Worm (Caenorhabditis elegans) whole organism, mixed stage, embryonic: ENCODE measurements around the gene srab-3.

Experiments
- bed-3 ChIP-seq: fragments of 200-800 bp; sonication (Bioruptor generic); optimal IDR thresholded peaks from 3 replicates; lab custom pipeline; 2018; ENCODE audit warnings: mild to moderate bottlenecking, missing genetic modification characterization, moderate library complexity, missing compliant biosample characterization
- blmp-1 ChIP-seq: fragments of 150-350 bp; optimal IDR thresholded peaks from 2 replicates; lab custom pipeline; 2014; ENCODE audit warnings: missing biosample characterization, missing genetic modification characterization
- ceh-43 ChIP-seq: fragments of 200-800 bp; sonication (Bioruptor generic); optimal IDR thresholded peaks from 2 replicates; lab custom pipeline; 2018; ENCODE audit warnings: mild to moderate bottlenecking, missing genetic modification characterization, moderate library complexity, missing compliant biosample characterization
- ces-1 ChIP-seq: fragments of 150-350 bp; optimal IDR thresholded peaks from 2 replicates; lab custom pipeline; 2014; ENCODE audit warnings: missing biosample characterization, missing genetic modification reagents, missing genetic modification characterization
- cnd-1 ChIP-seq: fragments of 200-800 bp; sonication (Bioruptor generic); optimal IDR thresholded peaks from 2 replicates; lab custom pipeline; 2018; ENCODE audit warnings: mild to moderate bottlenecking, missing genetic modification characterization, missing compliant biosample characterization
- drap-1 ChIP-seq: fragments of 200-800 bp; sonication (Bioruptor generic); optimal IDR thresholded peaks from 3 replicates; lab custom pipeline; 2018; ENCODE audit warnings: mild to moderate bottlenecking, missing genetic modification characterization, missing compliant biosample characterization
- elt-1 ChIP-seq: sonication (generic microtip); optimal IDR thresholded peaks from 2 replicates; lab custom pipeline; 2017; ENCODE audit warnings: missing genetic modification characterization, mild to moderate bottlenecking, missing compliant biosample characterization, antibody characterized with exemption, moderate library complexity, borderline replicate concordance; ENCODE audit not compliant: insufficient read depth
- flh-1 ChIP-seq: fragments of 200-800 bp; sonication (Bioruptor generic); optimal IDR thresholded peaks from 2 replicates; lab custom pipeline; 2018; ENCODE audit warnings: mild to moderate bottlenecking, missing genetic modification characterization, moderate library complexity, missing compliant biosample characterization
- ham-2 ChIP-seq: fragments of 200-800 bp; sonication (Bioruptor generic); optimal IDR thresholded peaks from 2 replicates; lab custom pipeline; 2018; ENCODE audit warnings: mild to moderate bottlenecking, missing genetic modification characterization, missing compliant biosample characterization
- hlh-1 ChIP-seq: fragments of 150-350 bp; optimal IDR thresholded peaks from 2 replicates; lab custom pipeline; 2014; ENCODE audit warnings: missing biosample characterization, missing genetic modification reagents, missing genetic modification characterization
- lin-13 ChIP-seq: fragments of 150-350 bp; optimal IDR thresholded peaks from 2 replicates; lab custom pipeline; 2014; ENCODE audit warnings: missing biosample characterization, missing genetic modification characterization
- lin-32 ChIP-seq: fragments of 200-800 bp; sonication (Bioruptor generic); optimal IDR thresholded peaks from 2 replicates; lab custom pipeline; 2018; ENCODE audit warnings: mild to moderate bottlenecking, missing genetic modification characterization, missing compliant biosample characterization
- lsy-2 ChIP-seq: fragments of 150-350 bp; optimal IDR thresholded peaks from 2 replicates; lab custom pipeline; 2014; ENCODE audit warnings: missing biosample characterization, missing genetic modification characterization
- mep-1 ChIP-seq: fragments of 150-350 bp; optimal IDR thresholded peaks from 2 replicates; lab custom pipeline; 2017; ENCODE audit warnings: missing biosample characterization, missing genetic modification reagents, missing genetic modification characterization, inconsistent platforms
- mls-2 ChIP-seq: sonication (generic microtip); optimal IDR thresholded peaks from 2 replicates; lab custom pipeline; 2016; ENCODE audit warnings: mild to moderate bottlenecking, missing genetic modification characterization, moderate library complexity, missing compliant biosample characterization
- nhr-12 ChIP-seq: fragments of 150-350 bp; optimal IDR thresholded peaks from 2 replicates; lab custom pipeline; 2014; ENCODE audit warnings: missing biosample characterization, missing genetic modification characterization
- nhr-237 ChIP-seq: fragments of 150-350 bp; optimal IDR thresholded peaks from 2 replicates; lab custom pipeline; 2014; ENCODE audit warnings: missing biosample characterization, missing genetic modification characterization
- nhr-28 ChIP-seq: fragments of 150-350 bp; optimal IDR thresholded peaks from 2 replicates; lab custom pipeline; 2014; ENCODE audit warnings: missing biosample characterization, missing genetic modification characterization
- nhr-76 ChIP-seq: sonication (generic microtip); optimal IDR thresholded peaks from 2 replicates; lab custom pipeline; 2017; ENCODE audit warnings: missing biosample characterization, missing genetic modification characterization
- pha-4 ChIP-seq: fragments of 150-350 bp; optimal IDR thresholded peaks from 2 replicates; lab custom pipeline; 2018; ENCODE audit warnings: missing biosample characterization, missing genetic modification reagents, missing genetic modification characterization
- sem-2 ChIP-seq: fragments of 200-800 bp; sonication (Bioruptor generic); optimal IDR thresholded peaks from 2 replicates; lab custom pipeline; 2018; ENCODE audit warnings: mild to moderate bottlenecking, missing genetic modification characterization, missing compliant biosample characterization
- snpc-4 ChIP-seq: fragments of 150-350 bp; optimal IDR thresholded peaks from 2 replicates; lab custom pipeline; 2014; ENCODE audit warnings: missing biosample characterization, missing genetic modification characterization
- sptf-1 ChIP-seq: sonication (generic microtip); optimal IDR thresholded peaks from 2 replicates; lab custom pipeline; 2017; ENCODE audit warnings: mild to moderate bottlenecking, missing genetic modification characterization, moderate library complexity, missing compliant biosample characterization
- tbx-8 ChIP-seq: fragments of 200-800 bp; sonication (Bioruptor generic); optimal IDR thresholded peaks from 2 replicates; lab custom pipeline; 2018; ENCODE audit warnings: mild to moderate bottlenecking, missing genetic modification characterization, moderate library complexity, missing compliant biosample characterization
- unc-120 ChIP-seq: sonication (generic microtip); optimal IDR thresholded peaks from 2 replicates; lab custom pipeline; 2017; ENCODE audit warnings: missing genetic modification characterization, missing compliant biosample characterization; ENCODE audit not compliant: poor library complexity, severe bottlenecking
- unc-39 ChIP-seq: fragments of 150-350 bp; optimal IDR thresholded peaks from 2 replicates; lab custom pipeline; 2014; ENCODE audit warnings: missing biosample characterization, missing genetic modification characterization
- unc-62 ChIP-seq: fragments of 150-350 bp; optimal IDR thresholded peaks from 2 replicates; lab custom pipeline; 2014; ENCODE audit warnings: missing biosample characterization, missing genetic modification reagents, missing genetic modification characterization
- zip-8 ChIP-seq: fragments of 150-350 bp; optimal IDR thresholded peaks from 2 replicates; lab custom pipeline; 2014; ENCODE audit warnings: missing biosample characterization, missing genetic modification characterization

Gene srab-3

DNA sequence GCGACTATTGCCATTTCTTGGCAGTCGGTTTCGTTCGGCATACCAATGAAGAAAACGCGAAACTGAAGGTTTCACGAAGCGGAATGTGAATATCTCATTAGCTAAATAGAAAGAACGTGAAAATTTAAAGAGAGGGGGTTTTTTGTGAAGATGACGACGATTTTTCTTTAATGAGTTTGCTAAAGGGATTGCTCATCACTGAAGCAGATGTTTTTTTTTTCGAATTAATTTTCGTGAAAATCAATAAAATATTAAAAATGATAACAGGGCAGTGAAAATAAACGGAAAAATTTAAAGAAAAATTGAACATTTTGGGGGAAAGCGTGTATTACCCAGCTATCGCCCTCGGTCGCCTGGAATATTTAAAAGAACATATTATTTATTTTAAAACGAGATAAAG lies at the start of gene srab-3:
Gene srab-3 (minus strand): TSS at position 101 of the 400 bp plus-strand sequence.
- TF ChIP-seq drap-1 (GFP tag; lab: Kevin White, UChicago) (no peak), mls-2 (tag; lab: Kevin White, UChicago) (no peak), lin-32 (GFP tag; lab: Kevin White, UChicago) (no peak), mep-1 (tag; lab: Kevin White, UChicago) (no peak), elt-1 (no peak)

DNA sequence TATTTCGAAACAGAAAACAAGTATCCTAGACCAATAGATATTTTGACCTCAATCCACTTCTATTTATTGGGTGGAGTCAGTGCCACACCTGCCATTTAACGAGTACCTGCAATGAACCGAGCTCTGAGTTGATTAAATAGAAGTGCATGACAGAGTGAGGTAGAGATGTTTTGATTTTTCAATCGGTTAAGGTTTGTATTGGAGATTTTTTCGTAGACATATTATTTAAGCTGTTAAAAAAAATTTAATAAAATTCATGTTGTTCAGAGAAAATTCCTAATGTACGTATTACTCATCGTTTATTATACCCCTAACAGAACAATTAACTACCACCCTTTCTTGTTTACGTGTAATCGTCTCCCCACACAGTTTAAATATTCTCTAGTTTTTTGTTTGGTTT lies 47.8 kb upstream of the srab-3 start, which contains the start of gene srx-38:
Gene srx-38 (minus strand): TSS at position 101 of the 400 bp plus-strand sequence.
- TF ChIP-seq mep-1 (tag; lab: Kevin White, UChicago) (no peak), flh-1 (no peak), elt-1 (no peak), unc-62 (GFP tag; lab: Kevin White, UChicago) (no peak), nhr-28 (tag; lab: Kevin White, UChicago) (no peak)
- TF ChIP-seq, all 35 proteins: peak for 0

DNA sequence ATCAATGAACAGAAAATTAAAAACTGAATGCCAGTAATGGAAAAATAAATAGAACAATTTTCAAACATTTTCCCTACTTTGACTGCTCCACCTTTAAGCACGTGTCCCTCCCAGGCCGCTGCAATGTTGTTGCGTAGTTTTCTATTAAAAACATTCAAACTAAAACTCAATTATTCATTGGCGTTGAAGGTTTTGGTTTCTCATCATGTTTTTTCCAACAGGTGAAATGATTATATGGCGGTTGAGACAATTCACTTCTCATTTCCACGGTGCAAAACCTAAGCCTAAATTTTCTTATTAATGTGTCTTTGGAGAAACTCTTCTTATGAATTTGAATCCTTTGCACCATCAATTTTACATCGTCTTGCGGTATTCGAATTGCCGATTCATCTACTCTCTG lies 43.2 kb upstream of the srab-3 start, which contains the start of gene srh-130:
Gene srh-130 (plus strand): TSS at position 301 of the 400 bp plus-strand sequence.
- TF ChIP-seq bed-3 (GFP tag; lab: Kevin White, UChicago) = no peak
- no peak for TF ChIP-seq snpc-4
- no peak for TF ChIP-seq nhr-76 (tag; lab: Kevin White, UChicago)
- TF ChIP-seq blmp-1 (tag; lab: Kevin White, UChicago) = no peak
- no peak for TF ChIP-seq sptf-1 (tag; lab: Kevin White, UChicago)
- no peak for TF ChIP-seq sem-2 (GFP tag; lab: Kevin White, UChicago)
- TF ChIP-seq drap-1 (GFP tag; lab: Kevin White, UChicago) = no peak
- TF ChIP-seq mls-2 (tag; lab: Kevin White, UChicago) = no peak
- TF ChIP-seq lin-13 (tag; lab: Kevin White, UChicago) = no peak
- no peak for TF ChIP-seq hlh-1
- no peak for TF ChIP-seq nhr-28 (tag; lab: Kevin White, UChicago)

DNA sequence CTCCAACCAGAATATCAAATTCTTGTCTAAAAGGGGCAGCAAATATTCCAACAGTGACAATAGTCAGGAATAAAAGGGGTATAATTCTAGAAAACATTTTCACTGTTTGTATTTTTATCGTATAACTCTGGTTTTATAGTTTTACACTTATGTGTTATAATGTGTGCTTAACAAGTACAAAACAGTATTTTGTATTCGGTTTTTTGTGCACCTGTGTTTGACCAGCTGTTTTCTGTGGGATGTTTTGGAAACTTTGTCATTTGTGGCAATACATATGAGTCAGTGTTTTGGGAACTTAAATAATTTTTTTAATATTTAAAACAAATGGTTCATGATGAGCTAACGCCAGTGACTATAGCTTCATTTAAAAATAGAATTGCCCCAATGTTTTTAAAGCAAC lies 38.7 kb upstream of the srab-3 start, which contains the start of gene F14F9.6:
Gene F14F9.6 (minus strand): TSS at position 101 of the 400 bp plus-strand sequence.
- TF ChIP-seq ceh-43 (GFP tag; lab: Kevin White, UChicago) (no peak), mls-2 (tag; lab: Kevin White, UChicago) (no peak), pha-4 (tag; lab: Kevin White, UChicago) (no peak), ces-1 (GFP tag; lab: Kevin White, UChicago) (no peak), lin-32 (GFP tag; lab: Kevin White, UChicago) (no peak)

DNA sequence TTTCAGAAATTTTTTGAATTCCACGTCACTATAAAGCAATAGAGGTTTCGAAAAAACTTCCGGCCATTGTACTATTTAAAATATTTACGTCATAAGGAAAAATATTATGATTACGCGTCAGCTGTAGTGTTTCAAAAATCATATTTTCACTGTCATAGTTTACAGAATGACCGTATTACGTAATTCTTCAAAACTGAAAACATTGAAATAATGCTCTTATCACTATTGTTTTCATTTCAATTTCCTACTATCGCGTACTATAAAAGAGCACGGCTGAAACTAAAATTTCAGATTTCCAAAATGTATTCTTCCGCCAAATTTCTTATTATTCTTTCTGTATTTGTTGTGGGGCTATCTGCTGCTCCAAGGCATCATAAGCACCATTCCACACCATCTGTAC lies 36.8 kb upstream of the srab-3 start, which contains the start of gene F14F9.2:
Gene F14F9.2 (plus strand): TSS at position 301 of the 400 bp plus-strand sequence.
- TF ChIP-seq lsy-2 (tag; lab: Kevin White, UChicago) (no peak), zip-8 (tag; lab: Kevin White, UChicago) (peak; percentile 73)

DNA sequence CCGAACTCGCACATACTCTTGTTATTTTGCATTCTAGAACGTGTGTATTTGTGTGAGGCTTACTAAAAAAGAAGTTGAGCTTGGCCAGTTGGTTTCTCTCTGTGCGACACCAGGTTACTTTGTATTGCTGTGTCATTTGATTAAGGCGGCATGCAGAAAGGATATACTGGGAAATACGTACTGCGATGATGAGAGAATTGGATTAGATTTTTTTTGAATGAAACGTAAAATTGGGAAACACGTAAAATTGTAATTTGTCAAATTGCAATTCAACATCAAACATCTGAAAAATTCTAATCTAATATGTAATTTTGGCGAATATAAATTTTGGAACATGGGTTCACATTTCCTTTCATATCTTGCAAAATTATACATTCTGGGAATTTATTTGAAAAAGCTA lies 36.1 kb upstream of the srab-3 start, which contains the start of gene srh-129:
Gene srh-129 (minus strand): TSS at position 101 of the 400 bp plus-strand sequence.
- TF ChIP-seq lsy-2 (tag; lab: Kevin White, UChicago) = no peak
- no peak for TF ChIP-seq mls-2 (tag; lab: Kevin White, UChicago)
- no peak for TF ChIP-seq blmp-1 (tag; lab: Kevin White, UChicago)
- TF ChIP-seq unc-39 (tag; lab: Kevin White, UChicago) = no peak
- TF ChIP-seq, all 35 proteins: peak for 0

DNA sequence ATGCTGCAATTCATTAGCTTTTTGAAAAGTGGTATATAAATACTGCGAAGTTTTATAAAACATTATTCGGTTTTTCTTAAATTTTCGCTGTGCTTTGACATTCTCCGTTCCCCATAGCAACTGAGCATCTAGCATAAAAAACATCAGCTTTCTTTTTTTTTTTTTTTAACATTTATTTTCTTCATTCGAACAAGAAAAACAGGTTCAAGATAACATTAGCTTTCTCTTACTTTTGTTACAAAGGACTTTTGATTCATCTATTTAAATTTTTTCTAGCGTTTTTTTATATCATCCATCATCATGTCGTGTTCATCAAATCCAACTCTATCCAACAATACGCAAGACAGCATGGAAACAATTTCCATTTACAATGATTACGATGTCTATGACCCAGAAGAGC lies 30.2 kb upstream of the srab-3 start, which contains the start of gene F14F9.3:
Gene F14F9.3 (plus strand): TSS at position 301 of the 400 bp plus-strand sequence.
- TF ChIP-seq tbx-8 (GFP tag; lab: Kevin White, UChicago) (no peak), mep-1 (tag; lab: Kevin White, UChicago) (no peak), unc-120 (no peak), nhr-237 (tag; lab: Kevin White, UChicago) (no peak), blmp-1 (tag; lab: Kevin White, UChicago) (no peak), sptf-1 (tag; lab: Kevin White, UChicago) (no peak), nhr-12 (tag; lab: Kevin White, UChicago) (no peak), cnd-1 (no peak), lin-13 (tag; lab: Kevin White, UChicago) (no peak), sem-2 (GFP tag; lab: Kevin White, UChicago) (no peak), ham-2 (no peak), snpc-4 (no peak), lin-32 (GFP tag; lab: Kevin White, UChicago) (no peak), unc-39 (tag; lab: Kevin White, UChicago) (no peak), elt-1 (no peak), nhr-76 (tag; lab: Kevin White, UChicago) (no peak)
